Fruit fly (Drosophila melanogaster): Measurements from ENCODE around the gene CG13113.

DNA sequence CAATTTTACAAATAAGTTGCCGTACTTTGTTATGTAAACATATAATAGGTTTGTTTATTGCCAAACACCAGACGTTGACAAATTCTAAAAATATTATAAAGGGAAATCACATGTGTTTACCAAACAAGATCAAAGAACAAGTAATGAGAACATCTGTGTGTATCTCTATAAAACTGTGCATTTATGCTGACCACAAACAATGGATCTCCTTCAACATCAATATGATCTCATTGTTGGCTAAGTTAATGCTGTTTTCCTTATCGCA, 45.1 kb upstream of the CG13113 start:
- TF ChIP-seq CG8478 (optimal IDR thresholded peaks at IDR 0.05), result no peak
- no peak for TF ChIP-seq CTCF (optimal IDR thresholded peaks at IDR 0.05)

Data from S2 (cell line).